Fruit fly (Drosophila melanogaster): ENCODE measurements around the gene CG42374.
A peak's percentile ranks its signal among the peaks of the same experiment; 100 is the strongest.

dm6 chr3L:19289411-19289810 is 25.8 kb downstream of the CG42374 start:
- no peak for TF ChIP-seq CG4318 (GFP tag; optimal IDR thresholded peaks at IDR 0.05)
- TF ChIP-seq Eip78C (GFP tag), result no peak
- TF ChIP-seq Sox15 (GFP tag; optimal IDR thresholded peaks at IDR 0.05), result no peak
- no peak for TF ChIP-seq lz (GFP tag; optimal IDR thresholded peaks at IDR 0.05)
- TF ChIP-seq Sox102F (GFP tag; optimal IDR thresholded peaks at IDR 0.05), result no peak
- TF ChIP-seq CG7368 (GFP tag; optimal IDR thresholded peaks at IDR 0.05), result no peak
- TF ChIP-seq fd59A (GFP tag; optimal IDR thresholded peaks at IDR 0.05), result no peak
- TF ChIP-seq acj6 (GFP tag; optimal IDR thresholded peaks at IDR 0.05), result no peak
- TF ChIP-seq net (GFP tag; optimal IDR thresholded peaks at IDR 0.05), result no peak
- peak; percentile 52 for TF ChIP-seq svp (GFP tag)
- no peak for TF ChIP-seq Hr39 (GFP tag; optimal IDR thresholded peaks at IDR 0.05)

Measured in whole organism, prepupa.